Fruit fly (Drosophila melanogaster) whole organism, pupa: ENCODE measurements around the gene mgl.

Source experiments
- CG10348 ChIP-seq: fragments of 200-800 bp; sonication (Bioruptor generic); IDR thresholded peaks from 2 replicates; pipeline ENCODE4 v1.3.6; 2022; ENCODE audit warnings: missing biosample characterization, missing genetic modification characterization
- CG12605 ChIP-seq: fragments of 200-800 bp; sonication (Bioruptor generic); IDR thresholded peaks from 2 replicates; pipeline ENCODE4 v1.3.6; 2022; ENCODE audit warnings: missing biosample characterization, missing genetic modification characterization
- CG13204 ChIP-seq: fragments of 200-800 bp; sonication (Bioruptor generic); optimal IDR thresholded peaks from 2 replicates; lab custom pipeline; 2018; ENCODE audit warnings: missing biosample characterization, mild to moderate bottlenecking, missing genetic modification characterization, moderate library complexity
- CG14655 ChIP-seq: fragments of 200-800 bp; sonication (Bioruptor generic); optimal IDR thresholded peaks from 3 replicates; lab custom pipeline; 2017; ENCODE audit warnings: mild to moderate bottlenecking, missing biosample characterization, missing genetic modification reagents, missing genetic modification characterization
- CG15710 ChIP-seq: fragments of 200-800 bp; sonication (Bioruptor generic); optimal IDR thresholded peaks from 2 replicates; lab custom pipeline; 2018; ENCODE audit warnings: missing biosample characterization, mild to moderate bottlenecking, missing genetic modification characterization, moderate library complexity
- CG17806 ChIP-seq: fragments of 200-800 bp; sonication (Bioruptor generic); optimal IDR thresholded peaks from 2 replicates; lab custom pipeline; 2018; ENCODE audit warnings: missing biosample characterization, mild to moderate bottlenecking, missing genetic modification characterization, moderate library complexity
- CG32121 ChIP-seq: fragments of 200-800 bp; sonication (Bioruptor generic); IDR thresholded peaks from 2 replicates; pipeline ENCODE4 v1.3.6; 2022; ENCODE audit warnings: missing biosample characterization, missing genetic modification characterization
- CG34367 ChIP-seq: fragments of 200-800 bp; sonication (Bioruptor generic); optimal IDR thresholded peaks from 2 replicates; lab custom pipeline; 2018; ENCODE audit warnings: missing biosample characterization, mild to moderate bottlenecking, missing genetic modification characterization
- CG4496 ChIP-seq: fragments of 200-800 bp; sonication (Bioruptor generic); IDR thresholded peaks from 3 replicates; pipeline ENCODE4 v1.3.6; 2022; ENCODE audit warnings: missing biosample characterization, missing genetic modification characterization
- CG8159 ChIP-seq: fragments of 200-800 bp; sonication (Bioruptor generic); optimal IDR thresholded peaks from 3 replicates; lab custom pipeline; 2018; ENCODE audit warnings: missing biosample characterization, mild to moderate bottlenecking, missing genetic modification characterization, moderate library complexity
- CG8301 ChIP-seq: fragments of 200-800 bp; sonication (Bioruptor generic); optimal IDR thresholded peaks from 2 replicates; lab custom pipeline; 2018; ENCODE audit warnings: missing biosample characterization, mild to moderate bottlenecking, missing genetic modification characterization
- CG9948 ChIP-seq: fragments of 200-800 bp; sonication (Bioruptor generic); optimal IDR thresholded peaks from 2 replicates; lab custom pipeline; 2018; ENCODE audit warnings: missing biosample characterization, mild to moderate bottlenecking, missing genetic modification characterization, moderate library complexity
- D1 ChIP-seq: fragments of 200-800 bp; sonication (Bioruptor generic); optimal IDR thresholded peaks from 2 replicates; lab custom pipeline; 2018; ENCODE audit warnings: missing biosample characterization, mild to moderate bottlenecking, missing genetic modification characterization, moderate library complexity
- EcR ChIP-seq: fragments of 200-800 bp; sonication (Bioruptor generic); optimal IDR thresholded peaks from 3 replicates; lab custom pipeline; 2019; ENCODE audit warnings: missing biosample characterization, missing genetic modification characterization, mild to moderate bottlenecking, moderate library complexity, missing genetic modification reagents
- Ets98B ChIP-seq: fragments of 200-800 bp; sonication (Bioruptor generic); IDR thresholded peaks from 2 replicates; pipeline ENCODE4 v1.3.6; 2022; ENCODE audit warnings: missing biosample characterization, missing genetic modification characterization
- Pif1A ChIP-seq: fragments of 200-800 bp; sonication (Bioruptor generic); optimal IDR thresholded peaks from 3 replicates; lab custom pipeline; 2016; ENCODE audit warnings: missing biosample characterization, missing genetic modification characterization
- Pif1B ChIP-seq: fragments of 200-800 bp; sonication (Bioruptor generic); optimal IDR thresholded peaks from 3 replicates; lab custom pipeline; 2016; ENCODE audit warnings: missing biosample characterization, missing genetic modification characterization
- Snoo ChIP-seq: fragments of 200-800 bp; sonication (Bioruptor generic); optimal IDR thresholded peaks from 3 replicates; lab custom pipeline; 2017; ENCODE audit warnings: missing biosample characterization, mild to moderate bottlenecking, missing genetic modification characterization, inconsistent platforms
- fd96Ca ChIP-seq: fragments of 200-800 bp; sonication (Bioruptor generic); IDR thresholded peaks from 3 replicates; pipeline ENCODE4 v1.3.6; 2022; ENCODE audit warnings: missing biosample characterization, missing genetic modification characterization
- gl ChIP-seq: fragments of 200-800 bp; sonication (Bioruptor generic); optimal IDR thresholded peaks from 2 replicates; lab custom pipeline; 2018; ENCODE audit warnings: missing biosample characterization, mild to moderate bottlenecking, missing genetic modification characterization
- rn ChIP-seq: fragments of 200-800 bp; sonication (Bioruptor generic); IDR thresholded peaks from 2 replicates; pipeline ENCODE4 v1.3.6; 2022; ENCODE audit warnings: missing biosample characterization, missing genetic modification characterization

The mgl gene

DNA sequence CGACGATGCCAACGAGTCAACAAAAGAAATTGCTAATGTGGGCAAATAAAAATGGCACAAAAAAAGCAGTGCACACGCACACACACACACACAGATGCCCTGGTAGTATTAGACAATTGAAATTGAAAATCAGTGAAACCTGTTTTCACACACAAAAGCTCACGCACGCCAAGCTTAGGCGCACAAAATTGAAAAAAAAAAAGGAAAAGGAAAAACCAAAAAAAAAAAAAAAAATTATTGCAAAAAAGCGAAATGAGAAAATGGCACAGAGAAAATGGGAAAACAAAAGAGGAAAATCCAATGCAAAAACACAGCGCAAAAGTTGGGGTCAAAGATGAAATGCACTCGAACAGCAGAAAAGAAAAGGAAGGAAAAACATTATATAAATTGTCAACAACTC is 25.8 kb downstream of the mgl start:
- TF ChIP-seq CG8159 (tag; lab: Kevin White, UChicago) (no peak), CG12605 (GFP tag; lab: Robert Waterston, UW) (peak; percentile 52; the same call in 1 of the 2 replicates), rn (GFP tag; lab: Robert Waterston, UW) (no peak), Ets98B (GFP tag; lab: Robert Waterston, UW) (peak; percentile 25; the same call in 1 of the 2 replicates), CG13204 (GFP tag; lab: Kevin White, UChicago) (no peak), Snoo (tag; lab: Kevin White, UChicago) (no peak), D1 (tag; lab: Kevin White, UChicago) (no peak), CG15710 (tag; lab: Kevin White, UChicago) (no peak), gl (no peak), CG4496 (GFP tag; lab: Robert Waterston, UW) (peak; percentile 36; the same call in 1 of the 3 replicates), CG14655 (GFP tag; lab: Kevin White, UChicago) (no peak), CG17806 (tag; lab: Kevin White, UChicago) (no peak), Pif1B (GFP tag; lab: Kevin White, UChicago) (no peak), EcR (GFP tag; lab: Kevin White, UChicago) (no peak), fd96Ca (GFP tag; lab: Robert Waterston, UW) (0 out of 3 replicates have a peak, but pooled peaks have one; percentile 12), CG8301 (no peak), CG32121 (GFP tag; lab: Robert Waterston, UW) (no peak), Pif1A (GFP tag; lab: Kevin White, UChicago) (no peak)

DNA sequence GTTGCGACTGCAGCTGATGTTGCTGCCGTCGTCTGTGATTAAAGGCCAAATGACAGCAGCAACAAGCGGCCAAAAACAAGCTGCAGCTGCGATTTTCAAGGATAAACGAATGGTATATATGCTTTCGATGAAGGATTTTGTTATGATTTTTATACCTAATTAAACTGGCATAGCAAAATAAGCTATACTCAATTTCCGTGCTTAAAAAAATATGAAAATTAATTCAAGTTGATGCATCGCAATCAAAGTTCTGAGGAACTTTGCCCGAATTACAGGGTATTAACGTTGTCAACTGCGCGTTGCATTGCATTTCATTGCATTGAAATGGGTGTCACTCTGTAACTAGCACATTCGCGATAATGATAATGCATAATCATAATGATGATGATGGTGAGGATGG is 31.6 kb downstream of the mgl start:
- no peak for TF ChIP-seq CG10348 (GFP tag; lab: Robert Waterston, UW)
- TF ChIP-seq rn (GFP tag; lab: Robert Waterston, UW): peak; percentile 64
- TF ChIP-seq CG8301: peak; percentile 64
- no peak for TF ChIP-seq gl
- peak; percentile 31; the same call in 1 of the 2 replicates for TF ChIP-seq CG12605 (GFP tag; lab: Robert Waterston, UW)
- TF ChIP-seq fd96Ca (GFP tag; lab: Robert Waterston, UW): peak; percentile 54
- TF ChIP-seq CG17806 (tag; lab: Kevin White, UChicago): peak; percentile 68
- no peak for TF ChIP-seq CG13204 (GFP tag; lab: Kevin White, UChicago)
- TF ChIP-seq CG15710 (tag; lab: Kevin White, UChicago): peak; percentile 62
- peak; percentile 50 for TF ChIP-seq Pif1B (GFP tag; lab: Kevin White, UChicago)
- TF ChIP-seq CG9948 (tag; lab: Kevin White, UChicago): peak; percentile 54
- peak; percentile 77 for TF ChIP-seq CG32121 (GFP tag; lab: Robert Waterston, UW)
- peak; percentile 44 for TF ChIP-seq CG34367
- TF ChIP-seq CG8159 (tag; lab: Kevin White, UChicago): peak; percentile 64
- TF ChIP-seq Pif1A (GFP tag; lab: Kevin White, UChicago): peak; percentile 66
- TF ChIP-seq D1 (tag; lab: Kevin White, UChicago): no peak
- TF ChIP-seq Snoo (tag; lab: Kevin White, UChicago): peak; percentile 30
- TF ChIP-seq EcR (GFP tag; lab: Kevin White, UChicago): no peak
- TF ChIP-seq CG4496 (GFP tag; lab: Robert Waterston, UW): peak; percentile 77
- TF ChIP-seq Ets98B (GFP tag; lab: Robert Waterston, UW): peak; percentile 69
- peak; percentile 70 for TF ChIP-seq CG14655 (GFP tag; lab: Kevin White, UChicago)

DNA sequence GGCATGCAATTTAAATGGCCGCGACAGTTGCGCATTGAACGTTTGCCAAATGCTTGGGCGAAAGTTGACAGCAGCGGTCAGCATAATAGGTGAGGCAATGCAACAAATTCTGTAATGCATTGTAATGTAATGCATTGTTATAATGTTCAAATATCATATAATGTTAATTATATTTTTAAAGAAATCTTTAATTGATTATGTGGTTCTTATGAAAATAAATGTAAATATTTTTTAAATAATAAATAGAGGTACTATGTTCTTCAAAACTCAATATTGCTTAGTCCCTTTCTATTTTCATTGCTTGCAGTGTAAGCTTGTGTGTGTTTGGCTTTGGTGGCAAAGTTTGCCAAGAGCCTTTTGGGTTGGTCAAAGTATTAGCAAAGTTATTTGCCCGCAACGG is 32.3 kb downstream of the mgl start:
- TF ChIP-seq CG9948 (tag; lab: Kevin White, UChicago) (peak; percentile 46), CG15710 (tag; lab: Kevin White, UChicago) (peak; percentile 9), CG17806 (tag; lab: Kevin White, UChicago) (peak; percentile 22), Pif1A (GFP tag; lab: Kevin White, UChicago) (no peak), CG8301 (peak; percentile 57), CG4496 (GFP tag; lab: Robert Waterston, UW) (peak; percentile 6; the same call in 1 of the 3 replicates), CG10348 (GFP tag; lab: Robert Waterston, UW) (no peak), CG12605 (GFP tag; lab: Robert Waterston, UW) (no peak), Pif1B (GFP tag; lab: Kevin White, UChicago) (no peak), EcR (GFP tag; lab: Kevin White, UChicago) (no peak), CG32121 (GFP tag; lab: Robert Waterston, UW) (peak; percentile 32; the same call in 1 of the 2 replicates), fd96Ca (GFP tag; lab: Robert Waterston, UW) (no peak), CG34367 (no peak), CG13204 (GFP tag; lab: Kevin White, UChicago) (no peak), D1 (tag; lab: Kevin White, UChicago) (no peak), CG14655 (GFP tag; lab: Kevin White, UChicago) (peak; percentile 58), gl (no peak), CG8159 (tag; lab: Kevin White, UChicago) (no peak), Snoo (tag; lab: Kevin White, UChicago) (no peak), Ets98B (GFP tag; lab: Robert Waterston, UW) (peak; percentile 7; the same call in 1 of the 2 replicates), rn (GFP tag; lab: Robert Waterston, UW) (no peak)

DNA sequence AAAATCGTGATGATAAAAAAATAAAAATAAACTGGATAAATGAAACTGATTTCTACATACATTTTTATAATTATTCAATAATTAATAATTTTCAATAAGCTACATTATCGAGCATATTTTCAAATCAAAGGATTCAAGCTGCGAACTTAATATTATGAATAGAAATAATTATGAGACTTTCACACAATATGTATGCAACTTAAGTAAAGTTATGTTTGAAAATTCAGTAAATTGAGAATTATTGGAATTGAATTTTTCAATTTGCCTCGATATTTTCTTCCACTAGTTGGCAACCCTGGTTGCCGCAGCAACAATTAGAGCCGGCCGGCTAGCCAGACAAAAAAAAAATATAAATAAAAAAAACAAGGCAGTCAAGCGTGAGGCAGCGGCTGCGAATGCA is 32.9 kb downstream of the mgl start:
- TF ChIP-seq CG8159 (tag; lab: Kevin White, UChicago) (peak; percentile 78), CG9948 (tag; lab: Kevin White, UChicago) (peak; percentile 61), rn (GFP tag; lab: Robert Waterston, UW) (0 out of 2 replicates have a peak, but pooled peaks have one; percentile 9), CG17806 (tag; lab: Kevin White, UChicago) (peak; percentile 65), gl (no peak), Pif1A (GFP tag; lab: Kevin White, UChicago) (no peak), CG12605 (GFP tag; lab: Robert Waterston, UW) (no peak), CG34367 (peak; percentile 35), CG15710 (tag; lab: Kevin White, UChicago) (peak; percentile 61)

DNA sequence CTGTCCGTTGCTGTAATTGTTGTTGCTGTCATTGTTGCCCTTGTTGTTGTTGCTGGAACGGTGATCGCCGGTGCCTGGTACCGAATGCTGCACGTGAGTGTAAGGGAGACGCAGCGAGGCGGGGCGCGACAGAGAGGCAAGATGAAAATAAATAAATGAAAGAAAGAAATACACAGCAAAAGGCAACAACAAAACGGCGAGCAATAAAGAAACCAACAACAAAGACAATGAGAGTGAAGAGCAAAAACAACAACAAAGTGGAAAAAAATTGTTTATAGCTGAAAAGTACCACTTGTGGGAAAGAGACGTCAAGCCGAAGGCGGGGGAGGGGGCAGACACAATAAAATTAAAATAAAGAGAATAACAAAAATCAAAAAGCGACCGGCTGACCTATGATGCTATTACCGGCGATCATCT is 33.3 kb downstream of the mgl start:
- TF ChIP-seq Pif1B (GFP tag; lab: Kevin White, UChicago) (no peak), EcR (GFP tag; lab: Kevin White, UChicago) (peak; percentile 80), gl (peak; percentile 52), CG34367 (peak; percentile 39), D1 (tag; lab: Kevin White, UChicago) (peak; percentile 3), CG15710 (tag; lab: Kevin White, UChicago) (peak; percentile 12), CG13204 (GFP tag; lab: Kevin White, UChicago) (peak; percentile 75), CG32121 (GFP tag; lab: Robert Waterston, UW) (no peak; the same call in 1 of the 2 replicates), fd96Ca (GFP tag; lab: Robert Waterston, UW) (peak; percentile 61; the same call in 2 of the 3 replicates)
